Worm (Caenorhabditis elegans): ENCODE data around the gene lin-15B.

DNA sequence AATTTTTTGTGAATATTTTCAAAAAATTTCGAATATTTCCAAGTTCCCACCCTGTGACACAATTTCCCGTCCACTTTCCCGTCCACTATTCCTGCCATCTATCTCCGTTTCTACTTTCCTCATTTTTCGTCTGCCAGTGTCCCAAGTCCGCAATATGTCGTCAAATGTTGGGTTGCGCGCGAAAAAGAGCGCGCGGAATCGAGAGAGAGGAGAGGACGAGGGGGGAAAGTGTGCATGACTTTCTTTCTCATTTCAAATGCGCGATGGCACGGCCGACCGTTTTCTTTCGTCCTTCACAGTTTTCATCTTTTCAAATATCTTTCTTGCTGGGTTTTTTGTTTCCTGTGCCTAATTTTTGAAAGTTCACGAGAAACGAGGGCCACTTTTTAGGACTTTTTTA lies 929 bp upstream of the lin-15B start:
- TF ChIP-seq snpc-4 (tag; optimal IDR thresholded peaks at IDR 0.05) (peak; percentile 34), unc-62 (GFP tag; optimal IDR thresholded peaks at IDR 0.05) (no peak), Y55F3AM.14 (GFP tag; optimal IDR thresholded peaks at IDR 0.05) (no peak)

Data from whole organism, L2 larva.